Fruit fly (Drosophila melanogaster): Measurements from ENCODE around the gene CG3434.

DNA sequence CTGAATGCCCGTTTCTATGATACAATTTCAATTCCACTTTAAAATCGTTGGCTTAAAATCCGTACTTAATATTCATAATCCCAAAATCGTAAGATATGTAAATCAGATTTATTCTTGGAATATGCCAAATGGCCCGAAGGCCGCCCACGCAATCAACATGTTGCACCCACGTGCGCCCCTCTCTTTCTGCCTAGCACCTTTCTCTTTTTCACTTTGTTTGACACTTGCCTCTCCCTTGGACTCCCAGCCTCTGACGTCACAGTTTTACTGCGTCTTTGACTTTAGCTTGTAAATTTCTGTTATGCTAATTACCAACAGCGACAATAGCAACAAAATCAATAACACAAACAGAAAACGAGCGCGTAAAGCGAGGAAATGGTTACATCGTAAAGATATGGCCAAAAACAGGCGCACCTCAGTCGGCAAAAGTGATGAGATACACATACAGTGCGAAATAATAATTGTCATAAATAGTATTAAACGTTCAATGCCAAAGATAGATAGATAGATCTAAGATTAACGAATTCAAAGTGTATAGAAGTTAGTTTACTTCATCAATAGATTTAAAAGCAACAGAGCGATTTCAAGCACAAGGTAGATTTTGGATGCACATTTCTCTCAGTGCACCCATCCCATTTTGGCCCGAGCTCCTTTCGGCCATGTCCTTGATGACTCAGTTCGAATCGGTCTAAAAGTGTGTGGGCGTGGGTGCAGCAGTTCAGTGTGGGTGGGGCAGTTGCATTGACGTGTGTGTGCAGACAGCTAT is 43.1 kb upstream of the CG3434 start:
- TF ChIP-seq CG32121 (GFP tag; IDR thresholded peaks at IDR 0.05) (0 out of 2 replicates have a peak, but pooled peaks have one; percentile 21), CG17806 (tag; optimal IDR thresholded peaks at IDR 0.05) (peak; percentile 39)

All from whole organism, pupa.